Fruit fly (Drosophila melanogaster): ENCODE data around the gene eIF3e.

eIF3e gene

DNA sequence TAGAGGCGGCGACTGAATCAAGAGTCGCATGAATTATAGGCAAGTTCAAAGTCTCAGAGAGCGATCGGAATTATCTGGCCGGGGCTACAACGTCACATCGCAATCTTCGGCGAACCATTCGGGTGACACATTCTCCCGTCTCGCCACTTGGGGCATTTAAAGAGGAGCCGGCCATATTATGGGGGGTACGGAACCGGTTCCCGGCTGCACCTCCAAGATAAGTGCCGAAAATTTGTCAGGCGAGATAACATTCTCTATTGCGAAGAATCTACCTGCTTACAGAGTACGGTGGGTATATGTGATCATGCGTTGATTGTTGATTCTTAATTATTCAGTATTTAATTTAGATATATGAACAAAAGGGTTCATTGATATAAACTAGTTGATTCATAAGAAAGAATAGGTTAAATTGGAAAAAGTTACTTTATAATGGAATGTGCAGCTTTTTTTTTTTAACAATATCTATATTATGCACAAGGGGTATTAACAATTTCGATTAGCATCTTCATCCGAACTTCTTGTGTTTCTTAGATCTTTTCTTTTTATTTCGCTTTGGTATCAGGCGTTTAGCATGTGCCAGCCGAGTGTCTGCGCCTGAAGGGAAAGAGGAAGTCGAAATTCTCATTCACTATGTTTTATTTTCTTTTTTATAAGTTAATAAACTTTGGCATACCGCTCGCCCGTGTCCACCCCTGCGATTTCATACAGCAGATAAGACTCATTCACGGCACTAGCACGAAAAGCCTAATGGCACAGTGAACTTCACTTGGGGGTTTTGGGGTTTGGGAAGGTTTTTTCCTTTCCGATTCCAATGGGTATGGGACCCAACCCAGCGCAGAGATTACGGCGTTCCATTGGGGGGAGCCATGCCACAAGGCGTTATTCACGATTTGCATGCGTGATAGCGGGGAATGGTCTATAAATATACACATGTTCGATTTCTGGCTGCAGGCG is 15.0 kb upstream of the eIF3e start (continued):
- TF ChIP-seq CG7745 (tag; optimal IDR thresholded peaks at IDR 0.05), result peak; percentile 21
- peak; percentile 23 for TF ChIP-seq HLH54F (GFP tag; optimal IDR thresholded peaks at IDR 0.05)
- TF ChIP-seq ems (GFP tag; optimal IDR thresholded peaks at IDR 0.05), result no peak
- TF ChIP-seq gfzf (GFP tag; optimal IDR thresholded peaks at IDR 0.05), result no peak
- TF ChIP-seq bab2 (GFP tag; optimal IDR thresholded peaks at IDR 0.05), result peak; percentile 47
- peak; percentile 73 for TF ChIP-seq CG11695 (GFP tag; IDR thresholded peaks at IDR 0.05)
- TF ChIP-seq Med (GFP tag), result peak; percentile 67
- no peak for TF ChIP-seq CG8944 (GFP tag; optimal IDR thresholded peaks at IDR 0.05)
- peak; percentile 54; the same call in 1 of the 2 replicates for TF ChIP-seq CG9215 (GFP tag; IDR thresholded peaks at IDR 0.05)
- peak; percentile 60 for TF ChIP-seq Sox102F (GFP tag; optimal IDR thresholded peaks at IDR 0.05)
- peak; percentile 14 for TF ChIP-seq CG1529 (GFP tag; optimal IDR thresholded peaks at IDR 0.05)
- TF ChIP-seq CG34376 (GFP tag; optimal IDR thresholded peaks at IDR 0.05), result peak; percentile 3
- TF ChIP-seq Sry-δ (GFP tag; optimal IDR thresholded peaks at IDR 0.05), result no peak
- peak; percentile 48 for TF ChIP-seq CG13424 (tag; optimal IDR thresholded peaks at IDR 0.05)
- TF ChIP-seq Hr51 (GFP tag; optimal IDR thresholded peaks at IDR 0.05), result peak in 1 of 2 experiments; percentile 58
- TF ChIP-seq CG16815 (GFP tag; optimal IDR thresholded peaks at IDR 0.05), result peak; percentile 58
- TF ChIP-seq CG13775 (GFP tag; optimal IDR thresholded peaks at IDR 0.05), result peak; percentile 61
- peak; percentile 20 for TF ChIP-seq org-1 (GFP tag; optimal IDR thresholded peaks at IDR 0.05)
- TF ChIP-seq Mad (GFP tag; optimal IDR thresholded peaks at IDR 0.05), result peak; percentile 14
- peak; percentile 32 for TF ChIP-seq CG6765 (GFP tag; optimal IDR thresholded peaks at IDR 0.05)
- TF ChIP-seq Rx (GFP tag; IDR thresholded peaks at IDR 0.05), result no peak
- peak; percentile 65 for TF ChIP-seq Asciz (GFP tag; optimal IDR thresholded peaks at IDR 0.05)
- no peak for TF ChIP-seq D (optimal IDR thresholded peaks at IDR 0.05)
- TF ChIP-seq D (GFP tag; optimal IDR thresholded peaks at IDR 0.05), result peak; percentile 71
- TF ChIP-seq H2.0 (GFP tag; IDR thresholded peaks at IDR 0.05), result no peak
- peak; percentile 20 for TF ChIP-seq CG15696 (tag; optimal IDR thresholded peaks at IDR 0.05)
- TF ChIP-seq fu2 (GFP tag; optimal IDR thresholded peaks at IDR 0.05), result no peak
- peak; percentile 34 for TF ChIP-seq CG6654 (GFP tag; optimal IDR thresholded peaks at IDR 0.05)
- peak; percentile 49 for TF ChIP-seq dmrt99B (tag; optimal IDR thresholded peaks at IDR 0.05)
- no peak for TF ChIP-seq CG15479 (GFP tag; optimal IDR thresholded peaks at IDR 0.05)
- no peak for TF ChIP-seq CG5953 (GFP tag; IDR thresholded peaks at IDR 0.05)
- TF ChIP-seq tx (GFP tag; optimal IDR thresholded peaks at IDR 0.05), result no peak
- 0 out of 2 replicates have a peak, but pooled peaks have one; percentile 6 for TF ChIP-seq CG42726 (GFP tag; IDR thresholded peaks at IDR 0.05; ENCODE audit: partially characterized antibody)
- peak; percentile 60 for TF ChIP-seq CoRest (tag; optimal IDR thresholded peaks at IDR 0.05)
- TF ChIP-seq ranshi (GFP tag; IDR thresholded peaks at IDR 0.05), result peak; percentile 9; the same call in 1 of the 2 replicates
- peak; percentile 76 for TF ChIP-seq CG31441 (GFP tag; IDR thresholded peaks at IDR 0.05)
- peak; percentile 2 for TF ChIP-seq CG7786 (GFP tag; optimal IDR thresholded peaks at IDR 0.05)
- peak; percentile 87 for TF ChIP-seq nom (GFP tag; optimal IDR thresholded peaks at IDR 0.05)
- peak; percentile 76 for TF ChIP-seq gem (tag; optimal IDR thresholded peaks at IDR 0.05)
- TF ChIP-seq lilli (GFP tag; optimal IDR thresholded peaks at IDR 0.05), result peak; percentile 71
- TF ChIP-seq unpg (GFP tag; optimal IDR thresholded peaks at IDR 0.05), result peak; percentile 49
- TF ChIP-seq mirr (GFP tag; optimal IDR thresholded peaks at IDR 0.05), result peak; percentile 37
- no peak for TF ChIP-seq ase (GFP tag; IDR thresholded peaks at IDR 0.05)
- TF ChIP-seq CG5245 (GFP tag; optimal IDR thresholded peaks at IDR 0.05), result peak; percentile 53
- no peak for TF ChIP-seq gt (GFP tag; IDR thresholded peaks at IDR 0.05)
- TF ChIP-seq CG4707 (GFP tag; optimal IDR thresholded peaks at IDR 0.05), result no peak
- TF ChIP-seq pros (GFP tag; optimal IDR thresholded peaks at IDR 0.05), result peak; percentile 11
- no peak for TF ChIP-seq CG3065 (GFP tag; optimal IDR thresholded peaks at IDR 0.05)
